Worm (Caenorhabditis elegans) whole organism, late embryonic: ENCODE measurements around the gene nex-3.

Source experiments
- C38D4.7 ChIP-seq: fragments of 200-800 bp; sonication (Bioruptor generic); optimal IDR thresholded peaks from 2 replicates; lab custom pipeline; 2018; ENCODE audit warnings: mild to moderate bottlenecking, missing genetic modification characterization, moderate library complexity, missing compliant biosample characterization
- K02D7.2 ChIP-seq: sonication (generic microtip); optimal IDR thresholded peaks from 2 replicates; lab custom pipeline; 2017; ENCODE audit warnings: mild to moderate bottlenecking, missing genetic modification characterization, missing compliant biosample characterization
- K09A11.1 ChIP-seq: sonication (generic microtip); optimal IDR thresholded peaks from 2 replicates; lab custom pipeline; 2017; ENCODE audit warnings: antibody characterized with exemption, mild to moderate bottlenecking, missing genetic modification characterization, missing compliant biosample characterization; ENCODE audit not compliant: insufficient read depth
- ahr-1 ChIP-seq: sonication (generic microtip); optimal IDR thresholded peaks from 2 replicates; lab custom pipeline; 2016; ENCODE audit warnings: missing genetic modification characterization, missing compliant biosample characterization
- ceh-18 ChIP-seq: sonication (generic microtip); optimal IDR thresholded peaks from 2 replicates; lab custom pipeline; 2016; ENCODE audit warnings: missing genetic modification characterization, missing compliant biosample characterization
- ceh-19 ChIP-seq: fragments of 200-800 bp; sonication (Bioruptor generic); optimal IDR thresholded peaks from 2 replicates; lab custom pipeline; 2018; ENCODE audit warnings: mild to moderate bottlenecking, missing genetic modification characterization, missing compliant biosample characterization
- ceh-30 ChIP-seq: fragments of 150-350 bp; optimal IDR thresholded peaks from 2 replicates; lab custom pipeline; 2014; ENCODE audit warnings: missing biosample characterization, missing genetic modification characterization
- ceh-45 ChIP-seq: fragments of 200-800 bp; sonication (Bioruptor generic); IDR thresholded peaks from 2 replicates; pipeline ENCODE4 v1.3.6; 2022; ENCODE audit warnings: missing genetic modification reagents, missing genetic modification characterization, missing compliant biosample characterization
- ceh-6 ChIP-seq: fragments of 200-800 bp; sonication (Bioruptor generic); optimal IDR thresholded peaks from 2 replicates; lab custom pipeline; 2018; ENCODE audit warnings: mild to moderate bottlenecking, missing genetic modification characterization, missing compliant biosample characterization
- dve-1 ChIP-seq: sonication (generic microtip); optimal IDR thresholded peaks from 2 replicates; lab custom pipeline; 2017; ENCODE audit warnings: antibody characterized with exemption, mild to moderate bottlenecking, missing genetic modification characterization, missing compliant biosample characterization
- elt-2 ChIP-seq: sonication (generic microtip); optimal IDR thresholded peaks from 2 replicates; lab custom pipeline; 2016; ENCODE audit warnings: missing genetic modification reagents, missing genetic modification characterization, missing compliant biosample characterization
- fax-1 ChIP-seq: sonication (generic microtip); optimal IDR thresholded peaks from 2 replicates; lab custom pipeline; 2016; ENCODE audit warnings: missing genotype, missing genetic modification characterization, missing compliant biosample characterization
- fkh-6 ChIP-seq: sonication (generic microtip); optimal IDR thresholded peaks from 2 replicates; lab custom pipeline; 2016; ENCODE audit warnings: missing genetic modification characterization, missing compliant biosample characterization
- gmeb-2 ChIP-seq: sonication (generic microtip); optimal IDR thresholded peaks from 2 replicates; lab custom pipeline; 2016; ENCODE audit warnings: missing genetic modification characterization, inconsistent platforms, missing compliant biosample characterization
- hlh-15 ChIP-seq: sonication (generic microtip); optimal IDR thresholded peaks from 2 replicates; lab custom pipeline; 2016; ENCODE audit warnings: missing genetic modification characterization, missing compliant biosample characterization
- hlh-30 ChIP-seq: sonication (generic microtip); optimal IDR thresholded peaks from 2 replicates; lab custom pipeline; 2017; ENCODE audit warnings: antibody characterized with exemption, missing genetic modification characterization, missing compliant biosample characterization; ENCODE audit not compliant: insufficient read depth
- lim-6 ChIP-seq: sonication (generic microtip); optimal IDR thresholded peaks from 2 replicates; lab custom pipeline; 2016; ENCODE audit warnings: missing genetic modification characterization, missing compliant biosample characterization
- lin-11 ChIP-seq: fragments of 200-800 bp; sonication (Bioruptor generic); optimal IDR thresholded peaks from 2 replicates; lab custom pipeline; 2018; ENCODE audit warnings: mild to moderate bottlenecking, missing genetic modification characterization, missing compliant biosample characterization
- madf-2 ChIP-seq: sonication (generic microtip); optimal IDR thresholded peaks from 2 replicates; lab custom pipeline; 2017; ENCODE audit warnings: missing genetic modification characterization, missing compliant biosample characterization
- mec-3 ChIP-seq: sonication (generic microtip); optimal IDR thresholded peaks from 2 replicates; lab custom pipeline; 2016; ENCODE audit warnings: borderline replicate concordance, missing genetic modification characterization, missing compliant biosample characterization
- nhr-11 ChIP-seq: fragments of 150-350 bp; optimal IDR thresholded peaks from 2 replicates; lab custom pipeline; 2014; ENCODE audit warnings: missing biosample characterization, missing genetic modification characterization
- npax-4 ChIP-seq: sonication (generic microtip); optimal IDR thresholded peaks from 2 replicates; lab custom pipeline; 2016; ENCODE audit warnings: missing genetic modification characterization, missing compliant biosample characterization
- pat-9 ChIP-seq: fragments of 200-800 bp; sonication (Bioruptor generic); optimal IDR thresholded peaks from 2 replicates; lab custom pipeline; 2018; ENCODE audit warnings: mild to moderate bottlenecking, missing genetic modification characterization, moderate library complexity, missing compliant biosample characterization
- pha-2 ChIP-seq: sonication (generic microtip); optimal IDR thresholded peaks from 2 replicates; lab custom pipeline; 2017; ENCODE audit warnings: mild to moderate bottlenecking, missing genetic modification characterization, missing compliant biosample characterization
- pha-4 ChIP-seq: fragments of 150-350 bp; optimal IDR thresholded peaks from 2 replicates; lab custom pipeline; 2018; ENCODE audit warnings: missing biosample characterization, missing genetic modification reagents, missing genetic modification characterization
- pqm-1 ChIP-seq: sonication (generic microtip); optimal IDR thresholded peaks from 2 replicates; lab custom pipeline; 2016; ENCODE audit warnings: missing genetic modification characterization, missing compliant biosample characterization
- pros-1 ChIP-seq: fragments of 150-350 bp; optimal IDR thresholded peaks from 2 replicates; lab custom pipeline; 2014; ENCODE audit warnings: missing biosample characterization, missing genetic modification reagents, missing genetic modification characterization
- ref-2 ChIP-seq: sonication (generic microtip); optimal IDR thresholded peaks from 2 replicates; lab custom pipeline; 2016; ENCODE audit warnings: missing genetic modification characterization, missing compliant biosample characterization
- sox-2 ChIP-seq: fragments of 200-800 bp; sonication (Bioruptor generic); IDR thresholded peaks from 2 replicates; pipeline ENCODE4 v1.3.6; 2022; ENCODE audit warnings: missing genetic modification reagents, missing genetic modification characterization, missing compliant biosample characterization
- tbx-2 ChIP-seq: sonication (generic microtip); optimal IDR thresholded peaks from 2 replicates; lab custom pipeline; 2016; ENCODE audit warnings: missing genetic modification characterization, missing compliant biosample characterization
- ttx-3 ChIP-seq: sonication (generic microtip); optimal IDR thresholded peaks from 2 replicates; lab custom pipeline; 2016; ENCODE audit warnings: missing genetic modification reagents, missing genetic modification characterization, missing compliant biosample characterization
- unc-3 ChIP-seq, 2 experiments: fragments of 200-800 bp in 1 of 2; sonication (Bioruptor generic) in 1 of 2; sonication (generic microtip) in 1 of 2; conservative IDR thresholded peaks in 1 of 2; optimal IDR thresholded peaks in 1 of 2; 2 replicates each; pipeline versions ENCODE4 v1.3.6 to Lab custom; 2016 to 2022; ENCODE audit warnings: missing compliant biosample characterization in 2 of 2, missing genetic modification characterization in 2 of 2, missing genetic modification reagents in 1 of 2
- unc-55 ChIP-seq: sonication (generic microtip); optimal IDR thresholded peaks from 2 replicates; lab custom pipeline; 2017; ENCODE audit warnings: missing biosample characterization, missing genetic modification reagents, missing genetic modification characterization
- ztf-16 ChIP-seq: sonication (generic microtip); optimal IDR thresholded peaks from 2 replicates; lab custom pipeline; 2017; ENCODE audit warnings: missing genetic modification characterization, missing compliant biosample characterization

The nex-3 gene

ce11 chrIII:4444492-4444891 is 2.6 kb downstream of the nex-3 start:
- TF ChIP-seq pros-1 (tag; lab: Kevin White, UChicago) (no peak), hlh-30 (tag; lab: Kevin White, UChicago) (no peak), dve-1 (tag; lab: Kevin White, UChicago) (no peak), madf-2 (tag; lab: Kevin White, UChicago) (no peak), ceh-19 (no peak), ref-2 (tag; lab: Kevin White, UChicago) (no peak), unc-3 (GFP tag; conservative IDR thresholded peaks at IDR 0.05; lab: Robert Waterston, UW) (no peak), unc-3 (tag; optimal IDR thresholded peaks at IDR 0.05; lab: Kevin White, UChicago) (no peak), ahr-1 (no peak), ztf-16 (no peak), hlh-15 (no peak), lim-6 (no peak), npax-4 (tag; lab: Kevin White, UChicago) (no peak), mec-3 (tag; lab: Kevin White, UChicago) (no peak), fax-1 (tag; lab: Kevin White, UChicago) (no peak), pqm-1 (tag; lab: Kevin White, UChicago) (no peak), ceh-30 (tag; lab: Kevin White, UChicago) (no peak), K09A11.1 (tag; lab: Kevin White, UChicago) (no peak)

- TF ChIP-seq npax-4 (tag; lab: Kevin White, UChicago) (no peak), unc-55 (GFP tag; lab: Kevin White, UChicago) (peak; percentile 53)
Measured at ce11 chrIII:4448029-4448428, 6.1 kb downstream of the nex-3 start.

ce11 chrIII:4449357-4449756 is 7.5 kb downstream of the nex-3 start:
- TF ChIP-seq lim-6 = no peak
- TF ChIP-seq C38D4.7 (GFP tag; lab: Kevin White, UChicago) = no peak
- TF ChIP-seq sox-2 = no peak
- TF ChIP-seq gmeb-2 = no peak
- TF ChIP-seq K02D7.2 (tag; lab: Kevin White, UChicago) = no peak
- no peak for TF ChIP-seq nhr-11 (tag; lab: Kevin White, UChicago)
- no peak for TF ChIP-seq pat-9 (tag; lab: Kevin White, UChicago)
- no peak for TF ChIP-seq fkh-6 (tag; lab: Kevin White, UChicago)
- TF ChIP-seq elt-2 = no peak
- no peak for TF ChIP-seq ceh-45 (GFP tag; lab: Robert Waterston, UW)
- no peak for TF ChIP-seq ttx-3 (tag; lab: Kevin White, UChicago)
- no peak for TF ChIP-seq pha-4
- TF ChIP-seq madf-2 (tag; lab: Kevin White, UChicago) = no peak
- no peak for TF ChIP-seq unc-3 (GFP tag; conservative IDR thresholded peaks at IDR 0.05; lab: Robert Waterston, UW)
- no peak for TF ChIP-seq unc-3 (tag; optimal IDR thresholded peaks at IDR 0.05; lab: Kevin White, UChicago)
- no peak for TF ChIP-seq unc-55 (GFP tag; lab: Kevin White, UChicago)
- TF ChIP-seq ahr-1 = no peak
- no peak for TF ChIP-seq lin-11 (tag; lab: Kevin White, UChicago)

- TF ChIP-seq lim-6 (no peak), ceh-18 (tag; lab: Kevin White, UChicago) (no peak), ceh-6 (GFP tag; lab: Kevin White, UChicago) (no peak), tbx-2 (tag; lab: Kevin White, UChicago) (no peak), pha-2 (tag; lab: Kevin White, UChicago) (no peak)
Measured at ce11 chrIII:4449893-4450579, 8.2 kb downstream of the nex-3 start, which contains the start of gene ceh-43. ceh-43 (minus strand) TSS chrIII:4449943.
